Fruit fly (Drosophila melanogaster): ENCODE data around the gene Alr.

Gene Alr

DNA sequence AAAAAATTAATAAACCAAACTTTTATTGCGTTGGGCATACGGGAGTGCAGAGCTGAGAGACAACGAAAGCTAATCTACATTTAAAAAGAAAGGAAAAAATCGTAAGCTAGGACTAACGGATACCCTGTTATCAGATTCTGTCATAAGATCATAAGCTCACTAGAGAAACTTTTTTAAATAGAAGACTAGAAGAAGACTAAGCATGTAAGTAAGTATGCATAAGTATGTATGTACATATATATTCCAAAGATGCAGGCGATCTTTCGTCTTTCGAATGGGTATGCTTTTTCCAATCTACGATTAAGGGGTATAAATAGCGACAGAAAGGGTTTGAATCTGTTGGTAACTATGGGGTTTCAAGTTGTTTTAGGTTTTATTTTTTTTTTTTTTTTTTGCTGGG lies 36.8 kb downstream of the Alr start (continued):
- no peak for TF ChIP-seq pan (optimal IDR thresholded peaks at IDR 0.05)
- TF ChIP-seq pan (GFP tag; optimal IDR thresholded peaks at IDR 0.05 in 1 of 2, IDR thresholded peaks at IDR 0.05 in 1 of 2), result peak in 1 of 2 experiments; percentile 53
- TF ChIP-seq ci (GFP tag; IDR thresholded peaks at IDR 0.05), result peak; percentile 55; the same call in 2 of the 3 replicates
- TF ChIP-seq pita (GFP tag; optimal IDR thresholded peaks at IDR 0.05), result no peak
- no peak for TF ChIP-seq Dip2 (GFP tag; IDR thresholded peaks at IDR 0.05)
- TF ChIP-seq az2 (GFP tag; optimal IDR thresholded peaks at IDR 0.05), result peak; percentile 21
- TF ChIP-seq Vsx1 (GFP tag; optimal IDR thresholded peaks at IDR 0.05), result no peak
- peak; percentile 19 for TF ChIP-seq PHDP (tag; optimal IDR thresholded peaks at IDR 0.05)
- TF ChIP-seq dmrt99B (tag; optimal IDR thresholded peaks at IDR 0.05), result peak; percentile 48
- TF ChIP-seq cg (GFP tag; optimal IDR thresholded peaks at IDR 0.05), result no peak
- 0 out of 3 replicates have a peak, but pooled peaks have one; percentile 31 for TF ChIP-seq CG17361 (GFP tag; IDR thresholded peaks at IDR 0.05)
- no peak for TF ChIP-seq CG3838 (GFP tag; optimal IDR thresholded peaks at IDR 0.05)
- TF ChIP-seq nau (GFP tag; optimal IDR thresholded peaks at IDR 0.05), result no peak
- TF ChIP-seq CG15696 (tag; optimal IDR thresholded peaks at IDR 0.05), result no peak
- peak; percentile 40; the same call in 1 of the 2 replicates for TF ChIP-seq Ptx1 (GFP tag; IDR thresholded peaks at IDR 0.05)
- TF ChIP-seq Kr (GFP tag; optimal IDR thresholded peaks at IDR 0.05), result no peak
- no peak for TF ChIP-seq bcd (GFP tag; optimal IDR thresholded peaks at IDR 0.05)
- no peak for TF ChIP-seq eve (GFP tag; optimal IDR thresholded peaks at IDR 0.05)
- TF ChIP-seq trh (GFP tag; optimal IDR thresholded peaks at IDR 0.05), result no peak
- peak; percentile 2 for TF ChIP-seq chn (GFP tag; optimal IDR thresholded peaks at IDR 0.05)
- TF ChIP-seq jumu (GFP tag; optimal IDR thresholded peaks at IDR 0.05), result peak; percentile 7
- no peak for TF ChIP-seq peb (GFP tag; IDR thresholded peaks at IDR 0.05)
- TF ChIP-seq CG1602 (GFP tag; optimal IDR thresholded peaks at IDR 0.05), result no peak
- no peak for TF ChIP-seq org-1 (GFP tag; optimal IDR thresholded peaks at IDR 0.05)
- TF ChIP-seq exex (tag; optimal IDR thresholded peaks at IDR 0.05), result no peak
- TF ChIP-seq sim (GFP tag; IDR thresholded peaks at IDR 0.05), result no peak
- peak; percentile 23 for TF ChIP-seq Chrac-16 (GFP tag; optimal IDR thresholded peaks at IDR 0.05)
- no peak for TF ChIP-seq CG1832 (GFP tag; optimal IDR thresholded peaks at IDR 0.05)
- TF ChIP-seq H2.0 (GFP tag; IDR thresholded peaks at IDR 0.05), result peak; percentile 29; the same call in 1 of the 2 replicates
- TF ChIP-seq dati (GFP tag; IDR thresholded peaks at IDR 0.05), result no peak
- TF ChIP-seq gsb-n (tag; optimal IDR thresholded peaks at IDR 0.05), result peak; percentile 14
- no peak for TF ChIP-seq CG11723 (GFP tag; optimal IDR thresholded peaks at IDR 0.05)
- no peak for TF ChIP-seq CG5245 (GFP tag; optimal IDR thresholded peaks at IDR 0.05)
- TF ChIP-seq CG1647 (GFP tag; optimal IDR thresholded peaks at IDR 0.05), result no peak
- no peak for TF ChIP-seq CG4328 (GFP tag; optimal IDR thresholded peaks at IDR 0.05)
- no peak for TF ChIP-seq disco-r (GFP tag; optimal IDR thresholded peaks at IDR 0.05)
- TF ChIP-seq CG2712 (tag; optimal IDR thresholded peaks at IDR 0.05), result peak; percentile 63

dm6 chrX:19785403-19785802 lies 37.3 kb downstream of the Alr start:
- TF ChIP-seq crol (GFP tag; IDR thresholded peaks at IDR 0.05) (peak; percentile 48; the same call in 1 of the 2 replicates), vvl (GFP tag; IDR thresholded peaks at IDR 0.05) (peak; percentile 26; the same call in 1 of the 2 replicates), CG1832 (GFP tag; optimal IDR thresholded peaks at IDR 0.05) (peak; percentile 51), her (GFP tag; optimal IDR thresholded peaks at IDR 0.05) (no peak), ken (GFP tag; IDR thresholded peaks at IDR 0.05) (no peak), CG9932 (GFP tag; IDR thresholded peaks at IDR 0.05) (no peak), CG13296 (GFP tag; optimal IDR thresholded peaks at IDR 0.05) (no peak), CG6254 (GFP tag; optimal IDR thresholded peaks at IDR 0.05) (no peak), sr (GFP tag; IDR thresholded peaks at IDR 0.05) (0 out of 3 replicates have a peak, but pooled peaks have one; percentile 21), cg (GFP tag; optimal IDR thresholded peaks at IDR 0.05) (peak; percentile 1), CG7556 (GFP tag; optimal IDR thresholded peaks at IDR 0.05) (no peak), Hr51 (GFP tag; optimal IDR thresholded peaks at IDR 0.05) (no peak), Ets65A (GFP tag) (peak; percentile 11), Adf1 (GFP tag; IDR thresholded peaks at IDR 0.05) (no peak), cad (GFP tag; optimal IDR thresholded peaks at IDR 0.05) (peak; percentile 71), Neu2 (GFP tag; optimal IDR thresholded peaks at IDR 0.05; ENCODE audit: borderline replicate concordance) (no peak), Med (GFP tag) (peak; percentile 6), tll (GFP tag; optimal IDR thresholded peaks at IDR 0.05) (no peak)
